Fruit fly (Drosophila melanogaster): ENCODE results near the gene bcd.

Gene bcd

DNA sequence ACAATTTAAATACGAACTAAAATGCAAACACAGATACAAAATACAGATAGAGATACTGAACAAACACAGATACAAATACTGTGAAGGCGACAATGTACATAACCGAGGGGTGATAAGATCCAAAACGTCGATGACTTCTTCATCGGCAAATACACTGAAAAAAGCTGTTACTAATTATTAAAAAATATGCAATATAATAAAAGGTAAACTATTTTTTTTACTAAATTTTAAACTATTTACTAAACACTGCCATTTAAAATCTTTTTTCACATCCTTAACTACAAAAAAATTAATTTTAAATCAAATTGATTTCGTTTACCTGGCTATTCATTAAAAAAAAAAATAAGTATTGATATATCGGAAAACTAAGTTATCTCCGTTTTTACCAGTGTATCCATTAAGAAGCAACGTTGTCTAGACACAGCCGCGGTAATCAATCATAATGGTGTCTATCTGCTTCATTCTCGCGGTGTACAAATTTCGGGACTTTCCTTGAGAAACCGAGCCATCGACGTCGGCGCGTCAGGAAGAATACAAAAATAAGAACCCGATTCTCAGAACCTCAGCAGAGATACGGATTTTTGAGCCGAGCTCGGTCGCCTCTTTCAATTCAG, 3.6 kb upstream of the bcd start (continued):
- TF ChIP-seq CG3995 (GFP tag; optimal IDR thresholded peaks at IDR 0.05) = no peak
- TF ChIP-seq fd64A (GFP tag; optimal IDR thresholded peaks at IDR 0.05) = peak; percentile 7
- peak; percentile 76 for TF ChIP-seq CG6813 (GFP tag; optimal IDR thresholded peaks at IDR 0.05)
- no peak for TF ChIP-seq CG12744 (GFP tag; optimal IDR thresholded peaks at IDR 0.05)
- TF ChIP-seq Gsc (GFP tag; IDR thresholded peaks at IDR 0.05) = peak; percentile 45; the same call in 1 of the 2 replicates
- peak; percentile 31 for TF ChIP-seq CG16863 (GFP tag; optimal IDR thresholded peaks at IDR 0.05)
- TF ChIP-seq pnt (GFP tag; optimal IDR thresholded peaks at IDR 0.05) = peak; percentile 9
- TF ChIP-seq CG3847 (GFP tag; IDR thresholded peaks at IDR 0.05) = peak; percentile 38
- TF ChIP-seq en (GFP tag; optimal IDR thresholded peaks at IDR 0.05) = peak; percentile 36
- TF ChIP-seq Sox102F (GFP tag; optimal IDR thresholded peaks at IDR 0.05) = peak; percentile 87
- TF ChIP-seq CG18764 (GFP tag; optimal IDR thresholded peaks at IDR 0.05) = peak; percentile 69
- TF ChIP-seq lbe (GFP tag; optimal IDR thresholded peaks at IDR 0.05) = peak; percentile 41
- TF ChIP-seq knrl (GFP tag; IDR thresholded peaks at IDR 0.05; ENCODE audit: partially characterized antibody) = no peak
- no peak for TF ChIP-seq tx (GFP tag; optimal IDR thresholded peaks at IDR 0.05)
- peak; percentile 91 for TF ChIP-seq CG4424 (GFP tag; optimal IDR thresholded peaks at IDR 0.05)
- TF ChIP-seq NK7.1 (GFP tag; optimal IDR thresholded peaks at IDR 0.05) = peak; percentile 6
- peak; percentile 29 for TF ChIP-seq NfI (GFP tag; optimal IDR thresholded peaks at IDR 0.05)
- TF ChIP-seq CG16813 (GFP tag; IDR thresholded peaks at IDR 0.05; ENCODE audit: partially characterized antibody) = no peak
- peak; percentile 54 for TF ChIP-seq Meics (GFP tag; optimal IDR thresholded peaks at IDR 0.05)
- peak; percentile 96 for TF ChIP-seq CG12391 (tag; optimal IDR thresholded peaks at IDR 0.05)
- TF ChIP-seq row (GFP tag; IDR thresholded peaks at IDR 0.05) = peak; percentile 80
- TF ChIP-seq CG34376 (GFP tag; optimal IDR thresholded peaks at IDR 0.05) = no peak
- TF ChIP-seq psq (GFP tag; optimal IDR thresholded peaks at IDR 0.05) = peak; percentile 82
- TF ChIP-seq D (optimal IDR thresholded peaks at IDR 0.05) = no peak
- TF ChIP-seq D (GFP tag; optimal IDR thresholded peaks at IDR 0.05) = peak; percentile 89
- peak; percentile 51 for TF ChIP-seq slbo (GFP tag; IDR thresholded peaks at IDR 0.05)
- TF ChIP-seq mld (GFP tag; IDR thresholded peaks at IDR 0.05; ENCODE audit: partially characterized antibody) = no peak
- TF ChIP-seq PHDP (tag; optimal IDR thresholded peaks at IDR 0.05) = peak; percentile 83
- TF ChIP-seq CG1603 (tag; optimal IDR thresholded peaks at IDR 0.05) = peak; percentile 69
- peak; percentile 48 for TF ChIP-seq Atf-2 (GFP tag; optimal IDR thresholded peaks at IDR 0.05)
- TF ChIP-seq CG16779 (GFP tag; IDR thresholded peaks at IDR 0.05) = no peak
- TF ChIP-seq bigmax (GFP tag; optimal IDR thresholded peaks at IDR 0.05) = no peak
- TF ChIP-seq CG8944 (GFP tag; optimal IDR thresholded peaks at IDR 0.05) = peak; percentile 4
- no peak for TF ChIP-seq sc (optimal IDR thresholded peaks at IDR 0.05)
- TF ChIP-seq sc (GFP tag; optimal IDR thresholded peaks at IDR 0.05) = peak; percentile 87
- TF ChIP-seq insv (GFP tag; optimal IDR thresholded peaks at IDR 0.05) = peak in 1 of 2 experiments; percentile 31
- TF ChIP-seq unc-4 (GFP tag; IDR thresholded peaks at IDR 0.05; ENCODE audit: partially characterized antibody) = no peak
- peak; percentile 80 for TF ChIP-seq Six4 (GFP tag; optimal IDR thresholded peaks at IDR 0.05)
- TF ChIP-seq CkIIα-i1 (GFP tag; IDR thresholded peaks at IDR 0.05) = no peak
- peak; percentile 70 for TF ChIP-seq lmd (GFP tag; IDR thresholded peaks at IDR 0.05)
- TF ChIP-seq pros (GFP tag; optimal IDR thresholded peaks at IDR 0.05) = peak; percentile 90
- no peak for TF ChIP-seq CG10274 (GFP tag; optimal IDR thresholded peaks at IDR 0.05)
- TF ChIP-seq CG10366 (GFP tag; IDR thresholded peaks at IDR 0.05) = peak; percentile 26; the same call in 1 of the 2 replicates
- TF ChIP-seq org-1 (GFP tag; optimal IDR thresholded peaks at IDR 0.05) = peak; percentile 77
- peak; percentile 17 for TF ChIP-seq Ets97D (GFP tag; optimal IDR thresholded peaks at IDR 0.05)
- TF ChIP-seq scrt (GFP tag; optimal IDR thresholded peaks at IDR 0.05) = peak; percentile 33
- peak; percentile 90 for TF ChIP-seq CG2678 (tag; optimal IDR thresholded peaks at IDR 0.05)
- peak; percentile 88 for TF ChIP-seq grau (tag; optimal IDR thresholded peaks at IDR 0.05)
- TF ChIP-seq CG2199 (GFP tag; IDR thresholded peaks at IDR 0.05) = 0 out of 3 replicates have a peak, but pooled peaks have one; percentile 54
- peak; percentile 79 for TF ChIP-seq CG8359 (GFP tag; optimal IDR thresholded peaks at IDR 0.05; ENCODE audit: borderline replicate concordance)

Data from whole organism, embryonic.